Fruit fly (Drosophila melanogaster) whole organism, embryonic: ENCODE data around the gene Vha55.
A peak's percentile ranks its signal among the peaks of the same experiment; 100 is the strongest.

Source experiments
- CG10959 ChIP-seq: fragments of 200-800 bp; sonication (Bioruptor generic); IDR thresholded peaks from 2 replicates; pipeline ENCODE4 v1.3.6; 2022; ENCODE audit warnings: missing biosample characterization, missing genetic modification characterization
- CG12236 ChIP-seq: fragments of 200-800 bp; sonication (Bioruptor generic); optimal IDR thresholded peaks from 2 replicates; lab custom pipeline; 2016; ENCODE audit warnings: missing biosample characterization, missing genetic modification characterization
- CG12769 ChIP-seq: fragments of 200-800 bp; sonication (Bioruptor generic); optimal IDR thresholded peaks from 2 replicates; lab custom pipeline; 2019; ENCODE audit warnings: missing biosample characterization, mild to moderate bottlenecking, missing genetic modification characterization, moderate library complexity
- CG1602 ChIP-seq: fragments of 200-800 bp; sonication (Bioruptor generic); optimal IDR thresholded peaks from 3 replicates; lab custom pipeline; 2016; ENCODE audit warnings: missing biosample characterization, missing genetic modification characterization
- CG16813 ChIP-seq: fragments of 200-800 bp; sonication (Bioruptor generic); IDR thresholded peaks from 3 replicates; pipeline ENCODE4 v1.3.6; 2022; ENCODE audit warnings: missing biosample characterization, missing genetic modification characterization; ENCODE audit not compliant: partially characterized antibody
- CG17829 ChIP-seq: fragments of 200-800 bp; optimal IDR thresholded peaks from 2 replicates; lab custom pipeline; 2019; ENCODE audit warnings: missing biosample characterization, mild to moderate bottlenecking, missing genetic modification characterization, moderate library complexity
- CG33557 ChIP-seq: fragments of 200-800 bp; sonication (Bioruptor generic); optimal IDR thresholded peaks from 2 replicates; lab custom pipeline; 2019; ENCODE audit warnings: missing biosample characterization, mild to moderate bottlenecking, missing genetic modification characterization, moderate library complexity
- CG4617 ChIP-seq: fragments of 200-800 bp; sonication (Bioruptor generic); optimal IDR thresholded peaks from 3 replicates; lab custom pipeline; 2016; ENCODE audit warnings: missing biosample characterization, missing genetic modification characterization, borderline replicate concordance
- CG7745 ChIP-seq: fragments of 200-800 bp; sonication (Bioruptor generic); optimal IDR thresholded peaks from 2 replicates; lab custom pipeline; 2018; ENCODE audit warnings: missing biosample characterization, mild to moderate bottlenecking, missing genetic modification characterization, moderate library complexity
- CG7963 ChIP-seq: fragments of 200-800 bp; sonication (Bioruptor generic); IDR thresholded peaks from 3 replicates; pipeline ENCODE4 v1.3.6; 2022; ENCODE audit warnings: missing biosample characterization, missing genetic modification characterization; ENCODE audit not compliant: partially characterized antibody
- D ChIP-seq, 2 experiments: fragments of 200-800 bp in 1 of 2; fragments of >200 bp in 1 of 2; sonication (Bioruptor generic) in 1 of 2; optimal IDR thresholded peaks; 2 replicates in 1 of 2; 3 replicates in 1 of 2; lab custom pipeline; 2017; ENCODE audit warnings: mild to moderate bottlenecking in 1 of 2, missing biosample characterization in 1 of 2, missing genetic modification characterization in 1 of 2, missing genetic modification reagents in 1 of 2
- HHEX ChIP-seq: fragments of 200-800 bp; sonication (Bioruptor generic); optimal IDR thresholded peaks from 3 replicates; lab custom pipeline; 2017; ENCODE audit warnings: missing biosample characterization, mild to moderate bottlenecking, missing genetic modification characterization, missing genetic modification reagents
- Hr78 ChIP-seq, 2 experiments: fragments of 200-800 bp in 1 of 2; fragments of >200 bp in 1 of 2; sonication (Bioruptor generic) in 1 of 2; optimal IDR thresholded peaks; 2 replicates each; lab custom pipeline; 2017 to 2019; ENCODE audit warnings: missing biosample characterization in 2 of 2, missing genetic modification characterization in 2 of 2, mild to moderate bottlenecking in 1 of 2, moderate library complexity in 1 of 2
- Kr ChIP-seq: fragments of 200-800 bp; sonication (Bioruptor generic); optimal IDR thresholded peaks from 2 replicates; lab custom pipeline; 2017; ENCODE audit warnings: missing biosample characterization, mild to moderate bottlenecking, missing genetic modification characterization
- Med ChIP-seq: fragments of 200-800 bp; sonication (Bioruptor generic); peaks from one replicate; lab custom pipeline; 2016; ENCODE audit warnings: missing biosample characterization, missing genetic modification characterization, mild to moderate bottlenecking, inconsistent platforms, moderate library complexity
- Opbp ChIP-seq: fragments of 200-800 bp; sonication (Bioruptor generic); IDR thresholded peaks from 3 replicates; pipeline ENCODE4 v1.3.6; 2022; ENCODE audit warnings: missing biosample characterization, missing genetic modification characterization; ENCODE audit not compliant: partially characterized antibody
- Stat92E ChIP-seq, 3 experiments: fragments of >200 bp in 2 of 3; fragments of 200-800 bp in 1 of 3; sonication (Bioruptor generic) in 1 of 3; optimal IDR thresholded peaks; 2 replicates each; lab custom pipeline; 2017 to 2019; ENCODE audit warnings: missing biosample characterization in 3 of 3, missing genetic modification characterization in 3 of 3, mild to moderate bottlenecking in 1 of 3, moderate library complexity in 1 of 3
- abd-A ChIP-seq: fragments of 200-800 bp; sonication (Bioruptor generic); optimal IDR thresholded peaks from 3 replicates; lab custom pipeline; 2019; ENCODE audit warnings: missing biosample characterization, mild to moderate bottlenecking, missing genetic modification characterization, moderate library complexity
- cad ChIP-seq: fragments of >200 bp; optimal IDR thresholded peaks from 2 replicates; lab custom pipeline; 2017; ENCODE audit warnings: missing biosample characterization, missing genetic modification characterization
- cg ChIP-seq: fragments of 200-800 bp; sonication (Bioruptor generic); optimal IDR thresholded peaks from 3 replicates; lab custom pipeline; 2019; ENCODE audit warnings: missing biosample characterization, mild to moderate bottlenecking, missing genetic modification characterization, moderate library complexity
- crol ChIP-seq: fragments of 200-800 bp; sonication (Bioruptor generic); IDR thresholded peaks from 2 replicates; pipeline ENCODE4 v1.3.6; 2022; ENCODE audit warnings: missing biosample characterization, missing genetic modification characterization
- dmrt11E ChIP-seq: fragments of 200-800 bp; sonication (Bioruptor generic); optimal IDR thresholded peaks from 3 replicates; lab custom pipeline; 2018; ENCODE audit warnings: missing biosample characterization, mild to moderate bottlenecking, missing genetic modification characterization, moderate library complexity
- fd64A ChIP-seq: fragments of 200-800 bp; sonication (Bioruptor generic); optimal IDR thresholded peaks from 3 replicates; lab custom pipeline; 2018; ENCODE audit warnings: missing biosample characterization, mild to moderate bottlenecking, missing genetic modification characterization
- gcm ChIP-seq: fragments of 200-800 bp; sonication (Bioruptor generic); optimal IDR thresholded peaks from 2 replicates; lab custom pipeline; 2019; ENCODE audit warnings: missing biosample characterization, mild to moderate bottlenecking, missing genetic modification characterization, moderate library complexity
- grn ChIP-seq: fragments of 200-800 bp; sonication (Bioruptor generic); optimal IDR thresholded peaks from 3 replicates; lab custom pipeline; 2017; ENCODE audit warnings: missing biosample characterization, missing genetic modification characterization
- gsb-n ChIP-seq: fragments of 200-800 bp; sonication (Bioruptor generic); optimal IDR thresholded peaks from 3 replicates; lab custom pipeline; 2018; ENCODE audit warnings: missing biosample characterization, mild to moderate bottlenecking, missing genetic modification characterization
- hbn ChIP-seq: fragments of 200-800 bp; sonication (Bioruptor generic); IDR thresholded peaks from 2 replicates; pipeline ENCODE4 v1.3.6; 2022; ENCODE audit warnings: missing biosample characterization, missing genetic modification characterization; ENCODE audit not compliant: partially characterized antibody
- hth ChIP-seq: fragments of >200 bp; optimal IDR thresholded peaks from 2 replicates; lab custom pipeline; 2017; ENCODE audit warnings: inconsistent platforms
- kah ChIP-seq: fragments of 200-800 bp; sonication (Bioruptor generic); optimal IDR thresholded peaks from 2 replicates; lab custom pipeline; 2018; ENCODE audit warnings: missing biosample characterization, mild to moderate bottlenecking, missing genetic modification characterization
- kni ChIP-seq: fragments of 200-800 bp; sonication (Bioruptor generic); optimal IDR thresholded peaks from 3 replicates; lab custom pipeline; 2017; ENCODE audit warnings: mild to moderate bottlenecking, missing biosample characterization, missing genetic modification reagents, missing genetic modification characterization
- oc ChIP-seq: fragments of 200-800 bp; sonication (Bioruptor generic); optimal IDR thresholded peaks from 2 replicates; lab custom pipeline; 2018; ENCODE audit warnings: missing biosample characterization, mild to moderate bottlenecking, missing genetic modification characterization, moderate library complexity
- prd ChIP-seq, 3 experiments: fragments of >200 bp in 2 of 3; fragments of 200-800 bp in 1 of 3; sonication (Bioruptor generic) in 1 of 3; optimal IDR thresholded peaks in 2 of 3; IDR thresholded peaks in 1 of 3; 2 replicates in 2 of 3; 3 replicates in 1 of 3; pipeline versions ENCODE4 v1.3.6 to Lab custom; 2017 to 2022; ENCODE audit warnings: missing biosample characterization in 1 of 3, missing genetic modification characterization in 1 of 3
- pros ChIP-seq: fragments of 200-800 bp; sonication (Bioruptor generic); optimal IDR thresholded peaks from 3 replicates; lab custom pipeline; 2019; ENCODE audit warnings: missing biosample characterization, mild to moderate bottlenecking, missing genetic modification characterization, moderate library complexity
- sd ChIP-seq: fragments of 200-800 bp; sonication (Bioruptor generic); optimal IDR thresholded peaks from 3 replicates; lab custom pipeline; 2018; ENCODE audit warnings: missing biosample characterization, mild to moderate bottlenecking, missing genetic modification characterization, moderate library complexity
- sens ChIP-seq: fragments of 200-800 bp; sonication (Bioruptor generic); peaks from one replicate; lab custom pipeline; 2016; ENCODE audit warnings: missing biosample characterization, missing genetic modification characterization
- twi ChIP-seq: fragments of 200-800 bp; optimal IDR thresholded peaks from 2 replicates; lab custom pipeline; 2019; ENCODE audit warnings: missing biosample characterization, mild to moderate bottlenecking, missing genetic modification characterization, moderate library complexity
- vvl ChIP-seq: fragments of 200-800 bp; sonication (Bioruptor generic); IDR thresholded peaks from 2 replicates; pipeline ENCODE4 v1.3.6; 2022; ENCODE audit warnings: missing biosample characterization, missing genetic modification characterization
- zen ChIP-seq: fragments of 200-800 bp; sonication (Bioruptor generic); optimal IDR thresholded peaks from 3 replicates; lab custom pipeline; 2018; ENCODE audit warnings: missing biosample characterization, mild to moderate bottlenecking, missing genetic modification characterization, moderate library complexity
- zen2 ChIP-seq: fragments of 200-800 bp; sonication (Bioruptor generic); IDR thresholded peaks from 3 replicates; pipeline ENCODE4 v1.3.6; 2022; ENCODE audit warnings: missing biosample characterization, missing genetic modification characterization; ENCODE audit not compliant: partially characterized antibody
- zfh1 ChIP-seq: fragments of 200-800 bp; sonication (Bioruptor generic); IDR thresholded peaks from 3 replicates; pipeline ENCODE4 v1.3.6; 2022; ENCODE audit warnings: missing biosample characterization, missing genetic modification characterization

Gene Vha55

dm6 chr3R:12649099-12650029 lies 21.7 kb upstream of the Vha55 start:
- TF ChIP-seq D (optimal IDR thresholded peaks at IDR 0.05; lab: Kevin White, UChicago) (peak; percentile 90), D (GFP tag; optimal IDR thresholded peaks at IDR 0.05; lab: Kevin White, UChicago) (no peak), CG12236 (GFP tag; lab: Kevin White, UChicago) (no peak), Kr (GFP tag; lab: Kevin White, UChicago) (peak; percentile 1), zen2 (GFP tag; lab: Robert Waterston, UW) (no peak), grn (peak; percentile 27), zen (tag; lab: Kevin White, UChicago) (peak; percentile 63), fd64A (GFP tag; lab: Kevin White, UChicago) (peak; percentile 51), sens (GFP tag; lab: Kevin White, UChicago) (peak; percentile 24), pros (GFP tag; lab: Kevin White, UChicago) (peak; percentile 75), gsb-n (tag; lab: Kevin White, UChicago) (peak; percentile 57), CG7745 (tag; lab: Kevin White, UChicago) (peak; percentile 58), abd-A (tag; lab: Kevin White, UChicago) (peak; percentile 90), kah (GFP tag; lab: Kevin White, UChicago) (peak; percentile 33), gcm (no peak), Opbp (0 out of 3 replicates have a peak, but pooled peaks have one; percentile 12), cad (GFP tag; lab: Kevin White, UChicago) (peak; percentile 34), crol (peak; percentile 74; the same call in 1 of the 2 replicates), CG17829 (tag; lab: Kevin White, UChicago) (peak; percentile 2), Stat92E (GFP tag; optimal IDR thresholded peaks at IDR 0.05; lab: Kevin White, UChicago) (peak in 1 of 3 experiments; percentile 98), CG10959 (no peak), prd (optimal IDR thresholded peaks at IDR 0.05; lab: Kevin White, UChicago) (no peak), prd (GFP tag; IDR thresholded peaks at IDR 0.05; lab: Robert Waterston, UW) (0 out of 3 replicates have a peak, but pooled peaks have one; percentile 44), vvl (GFP tag; lab: Robert Waterston, UW) (peak; percentile 66; the same call in 1 of the 2 replicates), CG33557 (GFP tag; lab: Kevin White, UChicago) (peak; percentile 3), hbn (GFP tag; lab: Robert Waterston, UW) (no peak), CG1602 (GFP tag; lab: Kevin White, UChicago) (no peak), Med (GFP tag; lab: Kevin White, UChicago) (peak; percentile 40), hth (lab: Kevin White, UChicago) (peak; percentile 79), kni (GFP tag; lab: Kevin White, UChicago) (peak; percentile 94), cg (GFP tag; lab: Kevin White, UChicago) (peak; percentile 10), zfh1 (0 out of 3 replicates have a peak, but pooled peaks have one; percentile 15), dmrt11E (tag; lab: Kevin White, UChicago) (no peak), HHEX (GFP tag; lab: Kevin White, UChicago) (no peak), CG12769 (tag; lab: Kevin White, UChicago) (peak; percentile 30), twi (tag; lab: Kevin White, UChicago) (peak; percentile 98), CG7963 (no peak), CG4617 (GFP tag; lab: Kevin White, UChicago) (no peak), oc (peak; percentile 35), CG16813 (GFP tag; lab: Robert Waterston, UW) (0 out of 3 replicates have a peak, but pooled peaks have one; percentile 14), Hr78 (GFP tag; optimal IDR thresholded peaks at IDR 0.05; lab: Kevin White, UChicago) (peak in 1 of 2 experiments; percentile 42), sd (tag; lab: Kevin White, UChicago) (peak; percentile 93)
